Worm (Caenorhabditis elegans): Measurements from ENCODE around the gene ZK1128.3.

ce11 chrIII:10090685-10091084 is 28.0 kb downstream of the ZK1128.3 start, which contains the start of gene gtf-2H2C:
- no peak for TF ChIP-seq flt-1 (GFP tag; IDR thresholded peaks at IDR 0.05)
- no peak for TF ChIP-seq T22C8.4 (GFP tag; IDR thresholded peaks at IDR 0.05)
- no peak for TF ChIP-seq klf-2 (GFP tag; conservative IDR thresholded peaks at IDR 0.05)
- TF ChIP-seq med-1 (GFP tag; optimal IDR thresholded peaks at IDR 0.05; ENCODE audit: insufficient read depth) = no peak

Measured in whole organism, midembryonic.